Worm (Caenorhabditis elegans) whole organism, L4 larva: ENCODE results near the gene mltn-11.

Source experiments
- D1046.2 ChIP-seq: fragments of 200-800 bp; sonication (Bioruptor generic); IDR thresholded peaks from 2 replicates; pipeline ENCODE4 v1.3.6; 2022; ENCODE audit warnings: missing genetic modification characterization, missing compliant biosample characterization
- F10B5.3 ChIP-seq: sonication (generic microtip); optimal IDR thresholded peaks from 2 replicates; lab custom pipeline; 2016; ENCODE audit warnings: mild to moderate bottlenecking, missing genetic modification characterization, missing compliant biosample characterization
- T20F7.1 ChIP-seq: fragments of 200-800 bp; sonication (Bioruptor generic); optimal IDR thresholded peaks from 2 replicates; lab custom pipeline; 2018; ENCODE audit warnings: mild to moderate bottlenecking, missing genetic modification characterization, missing compliant biosample characterization
- Y105C5A.15 ChIP-seq: fragments of 200-800 bp; sonication (Bioruptor generic); IDR thresholded peaks from 2 replicates; pipeline ENCODE4 v1.3.6; 2022; ENCODE audit warnings: missing genetic modification characterization, missing compliant biosample characterization
- Y48G9A.11 ChIP-seq: fragments of 200-800 bp; sonication (Bioruptor generic); IDR thresholded peaks from 2 replicates; pipeline ENCODE4 v1.3.6; 2022; ENCODE audit warnings: missing genetic modification reagents, missing genetic modification characterization, missing compliant biosample characterization
- Y75B8A.6 ChIP-seq: fragments of 200-800 bp; sonication (Bioruptor generic); IDR thresholded peaks from 2 replicates; pipeline ENCODE4 v1.3.6; 2022; ENCODE audit warnings: missing genetic modification reagents, missing genetic modification characterization, missing compliant biosample characterization
- ZK546.5 ChIP-seq, 2 experiments: sonication (generic microtip); optimal IDR thresholded peaks; 2 replicates each; lab custom pipeline; 2017; ENCODE audit warnings: missing biosample characterization in 2 of 2, missing genetic modification characterization in 2 of 2
- aha-1 ChIP-seq: fragments of 150-350 bp; peaks from one replicate; lab custom pipeline; 2014; ENCODE audit warnings: missing biosample characterization, missing genetic modification characterization
- ama-1 ChIP-seq: fragments of 150-350 bp; optimal IDR thresholded peaks from 2 replicates; lab custom pipeline; 2014; ENCODE audit warnings: inconsistent platforms, mixed read lengths
- attf-4 ChIP-seq: sonication (generic microtip); optimal IDR thresholded peaks from 3 replicates; lab custom pipeline; 2017; ENCODE audit warnings: missing biosample characterization, missing genetic modification characterization
- ceh-28 ChIP-seq: fragments of 150-350 bp; optimal IDR thresholded peaks from 2 replicates; lab custom pipeline; 2014; ENCODE audit warnings: missing biosample characterization, missing genetic modification reagents, missing genetic modification characterization
- ceh-32 ChIP-seq: sonication (generic microtip); optimal IDR thresholded peaks from 2 replicates; lab custom pipeline; 2016; ENCODE audit warnings: mild to moderate bottlenecking, missing genetic modification characterization, missing compliant biosample characterization; ENCODE audit not compliant: poor library complexity
- ces-1 ChIP-seq: fragments of 150-350 bp; sonication (generic microtip); optimal IDR thresholded peaks from 4 replicates; lab custom pipeline; 2014; ENCODE audit warnings: missing biosample characterization, missing genetic modification reagents, missing genetic modification characterization
- ctbp-1 ChIP-seq: fragments of 200-800 bp; sonication (Bioruptor generic); IDR thresholded peaks from 2 replicates; pipeline ENCODE4 v1.3.6; 2022; ENCODE audit warnings: missing genetic modification reagents, missing genetic modification characterization, missing compliant biosample characterization
- daf-12 ChIP-seq: fragments of 150-350 bp; optimal IDR thresholded peaks from 2 replicates; lab custom pipeline; 2014; ENCODE audit warnings: missing biosample characterization, missing genetic modification reagents, missing genetic modification characterization
- daf-16 ChIP-seq, 3 experiments: sonication (generic microtip); optimal IDR thresholded peaks; 2 replicates each; lab custom pipeline; 2016 to 2017; ENCODE audit warnings: missing genetic modification characterization in 3 of 3, missing genetic modification reagents in 3 of 3, mild to moderate bottlenecking in 2 of 3, missing compliant biosample characterization in 2 of 3, missing biosample characterization in 1 of 3, moderate library complexity in 1 of 3
- dpl-1 ChIP-seq: fragments of 150-350 bp; optimal IDR thresholded peaks from 2 replicates; lab custom pipeline; 2014; ENCODE audit warnings: missing biosample characterization, missing genetic modification reagents, missing genetic modification characterization
- egl-27 ChIP-seq: sonication (generic microtip); optimal IDR thresholded peaks from 3 replicates; lab custom pipeline; 2017; ENCODE audit warnings: missing biosample characterization, missing genetic modification reagents, missing genetic modification characterization
- egl-43 ChIP-seq: fragments of 200-800 bp; sonication (Bioruptor generic); IDR thresholded peaks from 2 replicates; pipeline ENCODE4 v1.3.6; 2022; ENCODE audit warnings: missing genetic modification reagents, missing genetic modification characterization, missing compliant biosample characterization
- fos-1 ChIP-seq: fragments of 150-350 bp; optimal IDR thresholded peaks from 2 replicates; lab custom pipeline; 2014; ENCODE audit warnings: missing biosample characterization, missing genetic modification characterization
- gei-8 ChIP-seq: fragments of 200-800 bp; sonication (Bioruptor generic); optimal IDR thresholded peaks from 2 replicates; lab custom pipeline; 2018; ENCODE audit warnings: mild to moderate bottlenecking, missing genetic modification characterization, missing compliant biosample characterization
- hlh-11 ChIP-seq: fragments of 200-800 bp; sonication (Bioruptor generic); optimal IDR thresholded peaks from 2 replicates; lab custom pipeline; 2018; ENCODE audit warnings: mild to moderate bottlenecking, missing genetic modification characterization, missing compliant biosample characterization
- hlh-30 ChIP-seq: sonication (generic microtip); optimal IDR thresholded peaks from 2 replicates; lab custom pipeline; 2017; ENCODE audit warnings: antibody characterized with exemption, mild to moderate bottlenecking, missing genetic modification characterization, missing compliant biosample characterization; ENCODE audit not compliant: insufficient read depth
- lin-29 ChIP-seq: fragments of 200-800 bp; sonication (Bioruptor generic); IDR thresholded peaks from 2 replicates; pipeline ENCODE4 v1.3.6; 2022; ENCODE audit warnings: missing genetic modification reagents, missing genetic modification characterization, missing compliant biosample characterization
- lin-38 ChIP-seq: fragments of 200-800 bp; sonication (Bioruptor generic); IDR thresholded peaks from 2 replicates; pipeline ENCODE4 v1.3.6; 2022; ENCODE audit warnings: missing genetic modification reagents, missing genetic modification characterization, missing compliant biosample characterization
- lir-3 ChIP-seq: sonication (generic microtip); optimal IDR thresholded peaks from 2 replicates; lab custom pipeline; 2016; ENCODE audit warnings: mild to moderate bottlenecking, missing genetic modification characterization, missing compliant biosample characterization
- lsy-2 ChIP-seq, 2 experiments: fragments of 150-350 bp in 1 of 2; sonication (generic microtip) in 1 of 2; optimal IDR thresholded peaks; 2 replicates each; lab custom pipeline; 2014 to 2017; ENCODE audit warnings: missing biosample characterization in 2 of 2, missing genetic modification characterization in 2 of 2
- mes-2 ChIP-seq: sonication (generic microtip); optimal IDR thresholded peaks from 2 replicates; lab custom pipeline; 2016; ENCODE audit warnings: missing genotype, mild to moderate bottlenecking, missing genetic modification characterization, missing compliant biosample characterization; ENCODE audit not compliant: poor library complexity, severe bottlenecking
- mxl-3 ChIP-seq: fragments of 200-800 bp; sonication (Bioruptor generic); optimal IDR thresholded peaks from 2 replicates; lab custom pipeline; 2018; ENCODE audit warnings: mild to moderate bottlenecking, missing genetic modification characterization, missing compliant biosample characterization
- nhr-102 ChIP-seq: sonication (generic microtip); optimal IDR thresholded peaks from 2 replicates; lab custom pipeline; 2016; ENCODE audit warnings: mild to moderate bottlenecking, missing genetic modification characterization, moderate library complexity, missing compliant biosample characterization
- nhr-25 ChIP-seq: sonication (generic microtip); optimal IDR thresholded peaks from 2 replicates; lab custom pipeline; 2017; ENCODE audit warnings: missing genetic modification characterization, mild to moderate bottlenecking, missing compliant biosample characterization, antibody characterized with exemption, moderate library complexity, borderline replicate concordance; ENCODE audit not compliant: insufficient read depth
- nhr-6 ChIP-seq: fragments of 150-350 bp; optimal IDR thresholded peaks from 2 replicates; lab custom pipeline; 2014; ENCODE audit warnings: missing biosample characterization, missing genetic modification characterization
- pha-4 ChIP-seq, 2 experiments: fragments of 150-350 bp in 1 of 2; fragments of 200-800 bp in 1 of 2; sonication (Bioruptor generic) in 1 of 2; IDR thresholded peaks in 1 of 2; optimal IDR thresholded peaks in 1 of 2; 2 replicates each; pipeline versions ENCODE4 v1.3.6 to Lab custom; 2014 to 2022; ENCODE audit warnings: missing genetic modification characterization in 2 of 2, missing genetic modification reagents in 2 of 2, missing biosample characterization in 1 of 2, missing compliant biosample characterization in 1 of 2
- php-3 ChIP-seq: fragments of 200-800 bp; sonication (Bioruptor generic); IDR thresholded peaks from 2 replicates; pipeline ENCODE4 v1.3.6; 2022; ENCODE audit warnings: missing genetic modification reagents, missing genetic modification characterization, missing compliant biosample characterization
- rbr-2 ChIP-seq: sonication (generic microtip); optimal IDR thresholded peaks from 2 replicates; lab custom pipeline; 2016; ENCODE audit warnings: missing genotype, missing genetic modification characterization, missing compliant biosample characterization
- set-16 ChIP-seq: fragments of 200-800 bp; sonication (Bioruptor generic); IDR thresholded peaks from 2 replicates; pipeline ENCODE4 v1.3.6; 2022; ENCODE audit warnings: missing genetic modification reagents, missing genetic modification characterization, missing compliant biosample characterization
- skn-1 ChIP-seq: fragments of 150-350 bp; optimal IDR thresholded peaks from 2 replicates; lab custom pipeline; 2014; ENCODE audit warnings: missing biosample characterization, missing genetic modification characterization
- tag-97 ChIP-seq: fragments of 200-800 bp; sonication (Bioruptor generic); IDR thresholded peaks from 2 replicates; pipeline ENCODE4 v1.3.6; 2022; ENCODE audit warnings: missing genetic modification characterization, missing compliant biosample characterization
- tra-1 ChIP-seq: fragments of 200-800 bp; sonication (Bioruptor generic); IDR thresholded peaks from 2 replicates; pipeline ENCODE4 v1.3.6; 2022; ENCODE audit warnings: missing genetic modification reagents, missing genetic modification characterization, missing compliant biosample characterization
- unc-130 ChIP-seq: sonication (generic microtip); optimal IDR thresholded peaks from 2 replicates; lab custom pipeline; 2016; ENCODE audit warnings: missing genetic modification reagents, missing genetic modification characterization, missing compliant biosample characterization
- unc-39 ChIP-seq: sonication (generic microtip); optimal IDR thresholded peaks from 2 replicates; lab custom pipeline; 2017; ENCODE audit warnings: missing biosample characterization, missing genetic modification characterization
- unc-62 ChIP-seq, 3 experiments: fragments of 150-350 bp in 1 of 3; sonication (generic microtip); optimal IDR thresholded peaks in 2 of 3; peaks in 1 of 3; 1 replicate in 1 of 3; 2 replicates in 2 of 3; lab custom pipeline; 2014 to 2017; ENCODE audit warnings: missing biosample characterization in 3 of 3, missing genetic modification characterization in 3 of 3, missing genetic modification reagents in 3 of 3, missing genotype in 1 of 3
- vab-7 ChIP-seq: fragments of 200-800 bp; sonication (Bioruptor generic); IDR thresholded peaks from 2 replicates; pipeline ENCODE4 v1.3.6; 2022; ENCODE audit warnings: missing genetic modification reagents, missing genetic modification characterization, missing compliant biosample characterization
- zag-1 ChIP-seq: fragments of 150-350 bp; optimal IDR thresholded peaks from 2 replicates; lab custom pipeline; 2014; ENCODE audit warnings: missing biosample characterization, missing genetic modification characterization
- zfp-2 ChIP-seq: sonication (generic microtip); optimal IDR thresholded peaks from 2 replicates; lab custom pipeline; 2016; ENCODE audit warnings: mild to moderate bottlenecking, missing genetic modification characterization, missing compliant biosample characterization
- zip-11 ChIP-seq: fragments of 200-800 bp; sonication (Bioruptor generic); IDR thresholded peaks from 2 replicates; pipeline ENCODE4 v1.3.6; 2022; ENCODE audit warnings: missing genetic modification characterization, missing compliant biosample characterization
- ztf-7 ChIP-seq: fragments of 150-350 bp; optimal IDR thresholded peaks from 2 replicates; lab custom pipeline; 2014; ENCODE audit warnings: missing biosample characterization, missing genetic modification characterization

mltn-11 gene

DNA sequence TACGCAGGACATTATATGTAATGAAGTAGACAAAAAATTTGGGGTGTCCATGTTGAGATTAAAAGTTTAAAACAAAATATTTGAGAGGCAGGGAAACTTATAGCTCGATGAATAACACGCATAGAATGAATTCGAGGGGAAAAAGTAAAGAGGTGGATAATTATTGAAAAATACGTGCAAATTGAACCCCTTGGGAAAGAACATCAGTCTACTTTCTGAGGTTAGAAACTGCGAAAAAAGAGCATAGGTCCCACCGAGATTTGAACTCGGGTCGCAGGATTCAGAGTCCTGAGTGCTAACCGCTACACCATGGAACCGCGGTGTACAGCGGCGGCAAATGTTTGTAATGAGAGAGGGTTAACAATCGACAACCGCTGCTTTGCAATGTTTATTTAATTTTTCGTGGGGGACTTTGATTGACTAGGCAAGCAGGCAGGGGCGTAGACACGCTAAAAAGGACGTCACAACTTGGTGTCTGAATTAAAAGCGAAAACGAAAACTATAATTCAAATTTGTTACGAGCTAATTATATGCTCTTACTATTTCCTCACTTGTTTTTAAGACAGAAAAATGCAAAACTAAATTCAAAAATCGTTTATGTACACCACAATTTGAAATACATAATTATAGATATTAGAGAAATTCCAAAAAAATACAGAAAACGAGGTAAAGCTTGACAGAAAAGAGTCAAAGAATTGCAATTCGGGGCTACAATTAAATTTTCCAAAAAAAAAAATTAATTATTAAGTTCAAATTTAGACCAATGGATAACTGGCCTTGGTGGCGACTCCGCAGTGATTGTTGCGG is 43.8 kb upstream of the mltn-11 start, which contains the start of gene srh-269:
TSS of gene srh-269 (minus strand) at position 51 of the 807 bp plus-strand sequence.
- no peak for TF ChIP-seq ceh-32
- peak; percentile 80 for TF ChIP-seq ctbp-1 (GFP tag; lab: Robert Waterston, UW)
- TF ChIP-seq F10B5.3 (tag; lab: Kevin White, UChicago), result peak; percentile 8
- TF ChIP-seq hlh-11 (tag; lab: Kevin White, UChicago), result peak; percentile 81
- no peak for TF ChIP-seq zag-1
- no peak for TF ChIP-seq ces-1 (GFP tag; lab: Kevin White, UChicago)
- TF ChIP-seq nhr-25 (tag; lab: Kevin White, UChicago), result no peak
- TF ChIP-seq daf-12, result no peak
- TF ChIP-seq egl-27 (tag; lab: Kevin White, UChicago), result no peak
- TF ChIP-seq lir-3 (tag; lab: Kevin White, UChicago), result peak; percentile 25
- no peak; the same call in 1 of the 2 replicates for TF ChIP-seq zip-11 (GFP tag; lab: Robert Waterston, UW)
- no peak for TF ChIP-seq nhr-6 (tag; lab: Kevin White, UChicago)
- peak; percentile 96 for TF ChIP-seq vab-7 (GFP tag; lab: Robert Waterston, UW)
- TF ChIP-seq set-16, result peak; percentile 37; the same call in 1 of the 2 replicates
- no peak for TF ChIP-seq ama-1 (lab: Kevin White, UChicago)
- TF ChIP-seq Y75B8A.6 (GFP tag; lab: Robert Waterston, UW), result peak; percentile 93
- TF ChIP-seq D1046.2 (GFP tag; lab: Robert Waterston, UW), result peak; percentile 87
- TF ChIP-seq rbr-2 (tag; lab: Kevin White, UChicago), result peak; percentile 51
- TF ChIP-seq Y48G9A.11 (GFP tag; lab: Robert Waterston, UW), result peak; percentile 78
- peak; percentile 96 for TF ChIP-seq egl-43
- TF ChIP-seq lsy-2 (tag; optimal IDR thresholded peaks at IDR 0.05; lab: Kevin White, UChicago), result no peak
- peak; percentile 93 for TF ChIP-seq aha-1 (tag; lab: Kevin White, UChicago)
- no peak for TF ChIP-seq attf-4 (tag; lab: Kevin White, UChicago)
- TF ChIP-seq fos-1 (tag; lab: Kevin White, UChicago), result no peak
- TF ChIP-seq lin-29 (GFP tag; lab: Robert Waterston, UW), result peak; percentile 57
- TF ChIP-seq mes-2 (tag; lab: Kevin White, UChicago), result peak; percentile 81
- TF ChIP-seq dpl-1 (GFP tag; lab: Kevin White, UChicago), result peak; percentile 34
- peak; percentile 54 to 79 for TF ChIP-seq daf-16 (GFP tag; optimal IDR thresholded peaks at IDR 0.05; lab: Kevin White, UChicago)
- TF ChIP-seq daf-16 (tag; optimal IDR thresholded peaks at IDR 0.05; lab: Kevin White, UChicago), result peak; percentile 81
- peak; percentile 59 for TF ChIP-seq mxl-3 (GFP tag; lab: Kevin White, UChicago)
- TF ChIP-seq ZK546.5 (tag; optimal IDR thresholded peaks at IDR 0.05; lab: Kevin White, UChicago), result no peak
- TF ChIP-seq nhr-102, result peak; percentile 77
- peak; percentile 61 for TF ChIP-seq unc-130 (GFP tag; lab: Kevin White, UChicago)
- TF ChIP-seq ztf-7 (tag; lab: Kevin White, UChicago), result no peak
- TF ChIP-seq lin-38, result no peak
- peak; percentile 17 for TF ChIP-seq hlh-30 (tag; lab: Kevin White, UChicago)
- peak; percentile 89 for TF ChIP-seq pha-4 (GFP tag; IDR thresholded peaks at IDR 0.05; lab: Robert Waterston, UW)
- no peak for TF ChIP-seq pha-4 (tag; optimal IDR thresholded peaks at IDR 0.05; lab: Kevin White, UChicago)
- 0 out of 2 replicates have a peak, but pooled peaks have one; percentile 75 for TF ChIP-seq Y105C5A.15 (GFP tag; lab: Robert Waterston, UW)
- no peak for TF ChIP-seq unc-62 (GFP tag; optimal IDR thresholded peaks at IDR 0.05 in 1 of 2; lab: Kevin White, UChicago)
- no peak for TF ChIP-seq unc-62 (tag; optimal IDR thresholded peaks at IDR 0.05; lab: Kevin White, UChicago)
- TF ChIP-seq ceh-28, result no peak
- TF ChIP-seq T20F7.1 (GFP tag; lab: Kevin White, UChicago), result peak; percentile 50
- peak; percentile 89 for TF ChIP-seq tra-1 (GFP tag; lab: Robert Waterston, UW)
- peak; percentile 80 for TF ChIP-seq php-3 (GFP tag; lab: Robert Waterston, UW)
- TF ChIP-seq tag-97, result no peak
- peak; percentile 82 for TF ChIP-seq gei-8 (GFP tag; lab: Kevin White, UChicago)
- no peak for TF ChIP-seq skn-1 (tag; lab: Kevin White, UChicago)
- no peak for TF ChIP-seq unc-39 (tag; lab: Kevin White, UChicago)
- no peak for TF ChIP-seq zfp-2 (tag; lab: Kevin White, UChicago)
